Fruit fly (Drosophila melanogaster): ENCODE data around the gene ATP6AP2.

Gene ATP6AP2

dm6 chr3R:9249025-9249735, 11.3 kb upstream of the ATP6AP2 start (continued):
- TF ChIP-seq Sox102F (GFP tag; optimal IDR thresholded peaks at IDR 0.05), result peak; percentile 56
- TF ChIP-seq Blimp-1 (GFP tag; optimal IDR thresholded peaks at IDR 0.05), result no peak
- peak; percentile 13 for TF ChIP-seq dsx (GFP tag; optimal IDR thresholded peaks at IDR 0.05; ENCODE audit: poor library complexity, severe bottlenecking)
- TF ChIP-seq eg (GFP tag; IDR thresholded peaks at IDR 0.05), result no peak
- TF ChIP-seq CG3919 (GFP tag; optimal IDR thresholded peaks at IDR 0.05), result peak; percentile 37
- peak; percentile 4 for TF ChIP-seq CG34406 (GFP tag; optimal IDR thresholded peaks at IDR 0.05)
- 0 out of 2 replicates have a peak, but pooled peaks have one; percentile 7 for TF ChIP-seq CG15336 (GFP tag; IDR thresholded peaks at IDR 0.05)
- TF ChIP-seq Ets21C (GFP tag; optimal IDR thresholded peaks at IDR 0.05), result peak; percentile 17
- TF ChIP-seq CG6792 (GFP tag; optimal IDR thresholded peaks at IDR 0.05), result no peak
- peak; percentile 30 for TF ChIP-seq cyc (GFP tag; optimal IDR thresholded peaks at IDR 0.05)
- TF ChIP-seq topi (GFP tag; optimal IDR thresholded peaks at IDR 0.05), result peak; percentile 49
- TF ChIP-seq CG4318 (GFP tag; optimal IDR thresholded peaks at IDR 0.05), result no peak
- peak; percentile 72 for TF ChIP-seq Met (GFP tag; optimal IDR thresholded peaks at IDR 0.05)
- TF ChIP-seq Hr38 (GFP tag; optimal IDR thresholded peaks at IDR 0.05), result no peak
- TF ChIP-seq CG31627 (GFP tag; optimal IDR thresholded peaks at IDR 0.05), result peak; percentile 15
- peak; percentile 46 for TF ChIP-seq CG6808 (GFP tag; optimal IDR thresholded peaks at IDR 0.05)
- TF ChIP-seq CG6854 (GFP tag; optimal IDR thresholded peaks at IDR 0.05), result peak; percentile 14
- peak; percentile 35 for TF ChIP-seq Lpt (GFP tag; optimal IDR thresholded peaks at IDR 0.05)
- no peak for TF ChIP-seq fkh (GFP tag; optimal IDR thresholded peaks at IDR 0.05)
- TF ChIP-seq CG8319 (GFP tag; optimal IDR thresholded peaks at IDR 0.05), result no peak

dm6 chr3R:9249736-9250044, 10.7 kb upstream of the ATP6AP2 start:
- TF ChIP-seq acj6 (GFP tag; optimal IDR thresholded peaks at IDR 0.05) (no peak), lz (GFP tag; optimal IDR thresholded peaks at IDR 0.05) (no peak), Eip78C (GFP tag) (peak; percentile 35), fd59A (GFP tag; optimal IDR thresholded peaks at IDR 0.05) (no peak), Blimp-1 (GFP tag; optimal IDR thresholded peaks at IDR 0.05) (peak; percentile 85), Lpt (GFP tag; optimal IDR thresholded peaks at IDR 0.05) (no peak)

DNA sequence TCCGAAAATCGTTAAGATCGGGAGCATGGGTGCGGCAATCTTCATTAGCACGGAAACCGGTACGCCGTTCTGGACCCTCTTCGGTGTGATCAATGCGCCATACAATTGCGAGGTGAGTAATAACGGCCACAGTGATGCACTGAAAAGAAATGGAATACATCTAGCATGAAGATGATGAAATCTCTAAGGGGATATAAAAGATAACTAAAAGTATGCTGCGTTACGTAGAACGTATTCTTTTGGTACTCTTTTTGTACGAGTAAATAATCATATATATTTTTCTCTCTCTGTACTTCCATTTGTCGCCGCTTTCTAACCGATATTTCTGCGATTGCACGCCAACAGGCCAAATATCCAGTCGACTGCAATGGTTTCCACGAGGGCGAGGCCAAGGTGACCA, 9.6 kb upstream of the ATP6AP2 start:
- TF ChIP-seq CG8119 (GFP tag; IDR thresholded peaks at IDR 0.05) (peak; percentile 91), CG9139 (GFP tag; optimal IDR thresholded peaks at IDR 0.05) (peak; percentile 34), Hr4 (GFP tag; optimal IDR thresholded peaks at IDR 0.05) (peak; percentile 92), CG10669 (GFP tag; optimal IDR thresholded peaks at IDR 0.05) (peak; percentile 71), CG6163 (GFP tag; IDR thresholded peaks at IDR 0.05) (peak; percentile 93), CG1621 (tag; optimal IDR thresholded peaks at IDR 0.05) (peak; percentile 54), Lpt (GFP tag; optimal IDR thresholded peaks at IDR 0.05) (peak; percentile 87), salr (GFP tag; optimal IDR thresholded peaks at IDR 0.05) (peak; percentile 51 to 73), topi (GFP tag; optimal IDR thresholded peaks at IDR 0.05) (peak; percentile 93), CG10631 (GFP tag; optimal IDR thresholded peaks at IDR 0.05) (peak; percentile 88), Smox (GFP tag; optimal IDR thresholded peaks at IDR 0.05) (peak; percentile 92), Blimp-1 (GFP tag; optimal IDR thresholded peaks at IDR 0.05) (peak; percentile 67), cyc (GFP tag; optimal IDR thresholded peaks at IDR 0.05) (peak; percentile 92), CG11902 (GFP tag; optimal IDR thresholded peaks at IDR 0.05) (peak; percentile 70), Eip78C (GFP tag) (peak; percentile 96), vri (GFP tag; optimal IDR thresholded peaks at IDR 0.05) (no peak), Eip93F (GFP tag; optimal IDR thresholded peaks at IDR 0.05) (peak; percentile 84), CG6808 (GFP tag; optimal IDR thresholded peaks at IDR 0.05) (peak; percentile 56), CG3919 (GFP tag; optimal IDR thresholded peaks at IDR 0.05) (peak; percentile 91), fkh (GFP tag; optimal IDR thresholded peaks at IDR 0.05) (no peak), Ets21C (GFP tag; optimal IDR thresholded peaks at IDR 0.05) (peak; percentile 85), spab (GFP tag; optimal IDR thresholded peaks at IDR 0.05) (no peak), svp (GFP tag) (no peak), CG11762 (GFP tag; optimal IDR thresholded peaks at IDR 0.05; ENCODE audit: insufficient read depth) (peak; percentile 71), CG8632 (GFP tag; optimal IDR thresholded peaks at IDR 0.05) (peak; percentile 79), Met (GFP tag; optimal IDR thresholded peaks at IDR 0.05) (peak; percentile 95), Sox102F (GFP tag; optimal IDR thresholded peaks at IDR 0.05) (peak; percentile 92), Hr38 (GFP tag; optimal IDR thresholded peaks at IDR 0.05) (no peak), dsx (GFP tag; optimal IDR thresholded peaks at IDR 0.05; ENCODE audit: poor library complexity, severe bottlenecking) (peak; percentile 56), CG32006 (GFP tag; optimal IDR thresholded peaks at IDR 0.05) (peak; percentile 92), Hr39 (GFP tag; optimal IDR thresholded peaks at IDR 0.05) (peak; percentile 94), fd85E (GFP tag; optimal IDR thresholded peaks at IDR 0.05) (peak; percentile 26), dac (GFP tag; optimal IDR thresholded peaks at IDR 0.05) (peak; percentile 79), CG6854 (GFP tag; optimal IDR thresholded peaks at IDR 0.05) (peak; percentile 86), net (GFP tag; optimal IDR thresholded peaks at IDR 0.05) (peak; percentile 84)

Data from whole organism, prepupa.